Fruit fly (Drosophila melanogaster): Measurements from ENCODE around the gene CG15056.

The CG15056 gene

DNA sequence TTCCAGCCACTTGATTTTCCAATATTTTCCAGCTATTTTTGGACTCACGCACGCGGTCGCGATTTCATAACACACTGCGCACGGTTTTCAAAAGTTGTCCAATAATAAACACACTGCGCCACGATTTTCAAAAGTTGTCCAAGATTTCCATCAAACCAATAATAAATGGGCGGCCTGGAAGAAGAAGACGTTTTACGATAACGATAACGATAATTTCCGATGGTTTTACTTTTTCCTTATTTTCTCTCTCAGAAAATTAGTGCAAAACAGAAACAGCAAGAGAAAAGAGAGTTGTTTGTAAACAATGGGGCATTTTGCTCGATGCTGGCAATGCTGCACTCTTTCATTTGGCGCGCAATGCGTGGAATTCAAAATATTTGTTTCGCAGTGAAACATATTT is 5.3 kb upstream of the CG15056 start, which contains the start of gene Nt5b (continued):
- no peak for TF ChIP-seq CG17359 (tag; optimal IDR thresholded peaks at IDR 0.05)
- TF ChIP-seq wdn (GFP tag; IDR thresholded peaks at IDR 0.05): no peak
- TF ChIP-seq z (GFP tag; IDR thresholded peaks at IDR 0.05): no peak
- no peak for TF ChIP-seq CG6813 (GFP tag; optimal IDR thresholded peaks at IDR 0.05)
- TF ChIP-seq dan (GFP tag; IDR thresholded peaks at IDR 0.05): no peak
- TF ChIP-seq CG3065 (GFP tag; optimal IDR thresholded peaks at IDR 0.05): no peak
- no peak for TF ChIP-seq cwo (GFP tag; optimal IDR thresholded peaks at IDR 0.05)
- TF ChIP-seq bowl (GFP tag; IDR thresholded peaks at IDR 0.05): no peak
- no peak for TF ChIP-seq CG12744 (GFP tag; optimal IDR thresholded peaks at IDR 0.05)
- no peak for TF ChIP-seq wor (GFP tag; IDR thresholded peaks at IDR 0.05)
- TF ChIP-seq Hey (tag; optimal IDR thresholded peaks at IDR 0.05): no peak
- TF ChIP-seq Doc3 (GFP tag; IDR thresholded peaks at IDR 0.05; ENCODE audit: partially characterized antibody): 0 out of 3 replicates have a peak, but pooled peaks have one; percentile 38
- no peak for TF ChIP-seq E2f1 (GFP tag; IDR thresholded peaks at IDR 0.05)
- no peak for TF ChIP-seq CG8089 (GFP tag; optimal IDR thresholded peaks at IDR 0.05)
- TF ChIP-seq CG17186 (GFP tag; optimal IDR thresholded peaks at IDR 0.05): no peak
- TF ChIP-seq stwl (tag; optimal IDR thresholded peaks at IDR 0.05): peak; percentile 66
- no peak for TF ChIP-seq pho (GFP tag; optimal IDR thresholded peaks at IDR 0.05)
- no peak for TF ChIP-seq ro (GFP tag; IDR thresholded peaks at IDR 0.05)

DNA sequence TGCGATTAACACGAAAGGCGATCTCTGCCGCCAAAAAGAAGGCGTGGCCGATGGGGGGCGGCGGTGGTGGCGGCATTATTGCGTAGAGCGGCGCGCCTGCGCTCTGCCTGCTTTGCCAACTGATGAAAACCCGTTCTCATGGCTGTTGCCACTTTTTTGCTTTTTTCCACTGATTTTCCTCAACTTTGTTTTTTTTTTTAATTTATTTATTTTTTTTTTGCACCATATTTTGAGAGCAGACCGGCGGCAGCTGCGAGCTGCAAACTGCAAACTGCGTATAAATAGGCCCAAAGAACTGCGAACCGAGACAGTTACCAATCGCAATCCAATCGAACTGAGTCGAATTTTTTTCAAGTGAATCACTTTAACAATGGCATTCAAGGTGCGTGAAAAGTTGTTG is 6.9 kb downstream of the CG15056 start, which contains the start of gene CG42323:
Gene CG42323 (plus strand): TSS at position 302 of the 400 bp plus-strand sequence.
- no peak for TF ChIP-seq nom (GFP tag; optimal IDR thresholded peaks at IDR 0.05)
- TF ChIP-seq unpg (GFP tag; optimal IDR thresholded peaks at IDR 0.05): no peak
- no peak for TF ChIP-seq fu2 (GFP tag; optimal IDR thresholded peaks at IDR 0.05)
- TF ChIP-seq Drgx (GFP tag; IDR thresholded peaks at IDR 0.05): 0 out of 2 replicates have a peak, but pooled peaks have one; percentile 37
- no peak for TF ChIP-seq GATAe (GFP tag; conservative IDR thresholded peaks at IDR 0.05)
- no peak for TF ChIP-seq CG14441 (GFP tag; IDR thresholded peaks at IDR 0.05)
- TF ChIP-seq CG4328 (GFP tag; optimal IDR thresholded peaks at IDR 0.05): no peak
- TF ChIP-seq tup (GFP tag; optimal IDR thresholded peaks at IDR 0.05): no peak
- TF ChIP-seq Ets65A (GFP tag): peak; percentile 89

DNA sequence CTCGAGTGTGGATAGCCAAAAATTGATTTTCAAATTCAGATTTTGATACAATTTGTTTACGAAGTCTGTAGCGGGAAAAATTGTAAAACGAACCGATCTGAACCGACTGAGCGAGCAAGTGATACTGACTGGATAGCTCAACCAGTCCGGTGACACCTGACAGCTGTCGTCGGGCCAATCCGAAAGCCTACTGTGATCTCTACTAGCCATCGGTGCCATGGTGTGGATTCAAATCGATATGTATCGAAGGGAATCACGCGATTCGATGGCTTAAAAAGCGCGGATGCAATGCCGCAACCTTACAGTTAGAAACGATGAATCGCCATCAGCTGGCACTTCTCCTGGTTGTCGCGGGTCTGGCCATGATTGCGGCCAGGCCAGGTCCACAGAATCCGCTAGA is 22.0 kb downstream of the CG15056 start, which contains the start of gene CG6290:
Gene CG6290 (plus strand): TSS at position 301 of the 400 bp plus-strand sequence.
- no peak for TF ChIP-seq CG7372 (GFP tag; IDR thresholded peaks at IDR 0.05)
- no peak for TF ChIP-seq Dref (GFP tag; IDR thresholded peaks at IDR 0.05)
- no peak for TF ChIP-seq tin (GFP tag; optimal IDR thresholded peaks at IDR 0.05)
- TF ChIP-seq CG1792 (GFP tag; optimal IDR thresholded peaks at IDR 0.05): no peak
- no peak for TF ChIP-seq CG3726 (GFP tag; IDR thresholded peaks at IDR 0.05)
- TF ChIP-seq ro (GFP tag; IDR thresholded peaks at IDR 0.05): no peak
- TF ChIP-seq seq (GFP tag; IDR thresholded peaks at IDR 0.05): no peak
- no peak for TF ChIP-seq CG15073 (GFP tag; optimal IDR thresholded peaks at IDR 0.05)
- TF ChIP-seq CG4404 (GFP tag; IDR thresholded peaks at IDR 0.05): no peak
- TF ChIP-seq gem (tag; optimal IDR thresholded peaks at IDR 0.05): no peak
- TF ChIP-seq CG3163 (GFP tag; optimal IDR thresholded peaks at IDR 0.05): no peak
- no peak for TF ChIP-seq Oaz (GFP tag; IDR thresholded peaks at IDR 0.05)
- no peak for TF ChIP-seq nerfin-1 (tag; optimal IDR thresholded peaks at IDR 0.05)
- TF ChIP-seq Chrac-16 (GFP tag; optimal IDR thresholded peaks at IDR 0.05): no peak
- TF ChIP-seq CG2116 (GFP tag; optimal IDR thresholded peaks at IDR 0.05): no peak
